Fruit fly (Drosophila melanogaster) whole organism, embryonic: ENCODE results near the gene Lgr3.

Experiments used
- Ada2b ChIP-seq: fragments of 200-800 bp; sonication (Bioruptor generic); IDR thresholded peaks from 2 replicates; pipeline ENCODE4 v1.3.6; 2022; ENCODE audit warnings: missing biosample characterization, missing genetic modification characterization
- Aef1 ChIP-seq: fragments of 200-800 bp; sonication (Bioruptor generic); IDR thresholded peaks from 3 replicates; pipeline ENCODE4 v1.3.6; 2022; ENCODE audit warnings: missing biosample characterization, missing genetic modification characterization
- CG10366 ChIP-seq: fragments of 200-800 bp; sonication (Bioruptor generic); IDR thresholded peaks from 2 replicates; pipeline ENCODE4 v1.3.6; 2022; ENCODE audit warnings: missing biosample characterization, missing genetic modification characterization
- CG11247 ChIP-seq: fragments of 200-800 bp; sonication (Bioruptor generic); IDR thresholded peaks from 2 replicates; pipeline ENCODE4 v1.3.6; 2022; ENCODE audit warnings: missing biosample characterization, missing genetic modification characterization
- CG11504 ChIP-seq: fragments of 200-800 bp; sonication (Bioruptor generic); optimal IDR thresholded peaks from 3 replicates; lab custom pipeline; 2019; ENCODE audit warnings: missing biosample characterization, mild to moderate bottlenecking, missing genetic modification characterization, moderate library complexity
- CG12744 ChIP-seq: fragments of 200-800 bp; sonication (Bioruptor generic); optimal IDR thresholded peaks from 2 replicates; lab custom pipeline; 2016; ENCODE audit warnings: missing biosample characterization, missing genetic modification characterization
- CG15073 ChIP-seq: fragments of 200-800 bp; sonication (Bioruptor generic); optimal IDR thresholded peaks from 2 replicates; lab custom pipeline; 2016; ENCODE audit warnings: missing biosample characterization, missing genetic modification characterization
- CG1602 ChIP-seq: fragments of 200-800 bp; sonication (Bioruptor generic); optimal IDR thresholded peaks from 3 replicates; lab custom pipeline; 2016; ENCODE audit warnings: missing biosample characterization, missing genetic modification characterization
- CG16863 ChIP-seq: fragments of 200-800 bp; sonication (Bioruptor generic); optimal IDR thresholded peaks from 3 replicates; lab custom pipeline; 2016; ENCODE audit warnings: missing biosample characterization, missing genetic modification characterization
- CG1792 ChIP-seq: fragments of 200-800 bp; sonication (Bioruptor generic); optimal IDR thresholded peaks from 2 replicates; lab custom pipeline; 2016; ENCODE audit warnings: missing biosample characterization, missing genetic modification characterization
- CG18262 ChIP-seq: fragments of 200-800 bp; optimal IDR thresholded peaks from 3 replicates; lab custom pipeline; 2019; ENCODE audit warnings: missing biosample characterization, mild to moderate bottlenecking, missing genetic modification characterization, moderate library complexity
- CG2678 ChIP-seq: fragments of 200-800 bp; sonication (Bioruptor generic); optimal IDR thresholded peaks from 3 replicates; lab custom pipeline; 2019; ENCODE audit warnings: missing biosample characterization, mild to moderate bottlenecking, missing genetic modification characterization, moderate library complexity
- CG2712 ChIP-seq: fragments of 200-800 bp; optimal IDR thresholded peaks from 3 replicates; lab custom pipeline; 2019; ENCODE audit warnings: missing biosample characterization, mild to moderate bottlenecking, missing genetic modification characterization, moderate library complexity
- CG30403 ChIP-seq: fragments of 200-800 bp; sonication (Bioruptor generic); optimal IDR thresholded peaks from 3 replicates; lab custom pipeline; 2016; ENCODE audit warnings: missing biosample characterization, missing genetic modification characterization
- CG31388 ChIP-seq: fragments of 200-800 bp; sonication (Bioruptor generic); optimal IDR thresholded peaks from 2 replicates; lab custom pipeline; 2016; ENCODE audit warnings: missing biosample characterization, missing genetic modification characterization
- CG33213 ChIP-seq: fragments of 200-800 bp; sonication (Bioruptor generic); optimal IDR thresholded peaks from 3 replicates; lab custom pipeline; 2016; ENCODE audit warnings: missing biosample characterization, missing genetic modification characterization
- CG3847 ChIP-seq: fragments of 200-800 bp; sonication (Bioruptor generic); IDR thresholded peaks from 2 replicates; pipeline ENCODE4 v1.3.6; 2022; ENCODE audit warnings: missing biosample characterization, missing genetic modification characterization
- CG42726 ChIP-seq: fragments of 200-800 bp; sonication (Bioruptor generic); IDR thresholded peaks from 2 replicates; pipeline ENCODE4 v1.3.6; 2022; ENCODE audit warnings: missing biosample characterization, missing genetic modification characterization; ENCODE audit not compliant: partially characterized antibody
- CG4617 ChIP-seq: fragments of 200-800 bp; sonication (Bioruptor generic); optimal IDR thresholded peaks from 3 replicates; lab custom pipeline; 2016; ENCODE audit warnings: missing biosample characterization, missing genetic modification characterization, borderline replicate concordance
- CG6175 ChIP-seq: fragments of 200-800 bp; sonication (Bioruptor generic); IDR thresholded peaks from 3 replicates; pipeline ENCODE4 v1.3.6; 2022; ENCODE audit warnings: missing biosample characterization, missing genetic modification characterization
- CG6683 ChIP-seq: fragments of 200-800 bp; sonication (Bioruptor generic); optimal IDR thresholded peaks from 2 replicates; lab custom pipeline; 2017; ENCODE audit warnings: missing biosample characterization, mild to moderate bottlenecking, missing genetic modification characterization, missing genetic modification reagents
- CG8281 ChIP-seq: fragments of 200-800 bp; sonication (Bioruptor generic); optimal IDR thresholded peaks from 2 replicates; lab custom pipeline; 2018; ENCODE audit warnings: missing biosample characterization, mild to moderate bottlenecking, missing genetic modification characterization, moderate library complexity
- CG8924 ChIP-seq: fragments of 200-800 bp; optimal IDR thresholded peaks from 3 replicates; lab custom pipeline; 2019; ENCODE audit warnings: missing biosample characterization, mild to moderate bottlenecking, missing genetic modification characterization, moderate library complexity
- CG9876 ChIP-seq: fragments of 200-800 bp; sonication (Bioruptor generic); optimal IDR thresholded peaks from 2 replicates; lab custom pipeline; 2016; ENCODE audit warnings: missing biosample characterization, missing genetic modification characterization
- Deaf1 ChIP-seq: fragments of 200-800 bp; optimal IDR thresholded peaks from 3 replicates; lab custom pipeline; 2019; ENCODE audit warnings: missing biosample characterization, mild to moderate bottlenecking, missing genetic modification characterization, moderate library complexity
- Dek ChIP-seq: fragments of 200-800 bp; sonication (Bioruptor generic); optimal IDR thresholded peaks from 3 replicates; lab custom pipeline; 2019; ENCODE audit warnings: missing biosample characterization, mild to moderate bottlenecking, missing genetic modification characterization, moderate library complexity
- Doc3 ChIP-seq: fragments of 200-800 bp; sonication (Bioruptor generic); IDR thresholded peaks from 3 replicates; pipeline ENCODE4 v1.3.6; 2022; ENCODE audit warnings: missing biosample characterization, missing genetic modification characterization; ENCODE audit not compliant: partially characterized antibody
- Ets65A ChIP-seq: fragments of 200-800 bp; sonication (Bioruptor generic); peaks from one replicate; lab custom pipeline; 2016; ENCODE audit warnings: missing biosample characterization, missing genetic modification characterization
- Fer1 ChIP-seq: fragments of 200-800 bp; sonication (Bioruptor generic); optimal IDR thresholded peaks from 2 replicates; lab custom pipeline; 2017; ENCODE audit warnings: missing biosample characterization, mild to moderate bottlenecking, missing genetic modification characterization
- Fer3 ChIP-seq: fragments of 200-800 bp; sonication (Bioruptor generic); optimal IDR thresholded peaks from 2 replicates; lab custom pipeline; 2018; ENCODE audit warnings: missing biosample characterization, mild to moderate bottlenecking, missing genetic modification characterization, moderate library complexity
- Hey ChIP-seq: fragments of 200-800 bp; sonication (Bioruptor generic); optimal IDR thresholded peaks from 3 replicates; lab custom pipeline; 2018; ENCODE audit warnings: missing biosample characterization, mild to moderate bottlenecking, missing genetic modification characterization
- HmgD ChIP-seq: fragments of 200-800 bp; sonication (Bioruptor generic); optimal IDR thresholded peaks from 3 replicates; lab custom pipeline; 2016; ENCODE audit warnings: missing biosample characterization, missing genetic modification characterization
- Neu2 ChIP-seq: fragments of 200-800 bp; sonication (Bioruptor generic); optimal IDR thresholded peaks from 3 replicates; lab custom pipeline; 2016; ENCODE audit warnings: missing biosample characterization, missing genetic modification characterization, borderline replicate concordance
- NfI ChIP-seq: fragments of 200-800 bp; sonication (Bioruptor generic); optimal IDR thresholded peaks from 3 replicates; lab custom pipeline; 2018; ENCODE audit warnings: missing biosample characterization, mild to moderate bottlenecking, missing genetic modification characterization, moderate library complexity
- Scr ChIP-seq: fragments of 200-800 bp; sonication (Bioruptor generic); IDR thresholded peaks from 2 replicates; pipeline ENCODE4 v1.3.6; 2022; ENCODE audit warnings: missing biosample characterization, missing genetic modification characterization; ENCODE audit not compliant: partially characterized antibody
- Six4 ChIP-seq: fragments of 200-800 bp; sonication (Bioruptor generic); optimal IDR thresholded peaks from 2 replicates; lab custom pipeline; 2016; ENCODE audit warnings: missing biosample characterization, missing genetic modification characterization
- ac ChIP-seq: fragments of 200-800 bp; sonication (Bioruptor generic); optimal IDR thresholded peaks from 3 replicates; lab custom pipeline; 2017; ENCODE audit warnings: missing biosample characterization, mild to moderate bottlenecking, missing genetic modification characterization
- amos ChIP-seq: fragments of 200-800 bp; sonication (Bioruptor generic); IDR thresholded peaks from 2 replicates; pipeline ENCODE4 v1.3.6; 2022; ENCODE audit warnings: missing biosample characterization, missing genetic modification characterization; ENCODE audit not compliant: partially characterized antibody
- en ChIP-seq: fragments of 200-800 bp; sonication (Bioruptor generic); optimal IDR thresholded peaks from 2 replicates; lab custom pipeline; 2016; ENCODE audit warnings: missing biosample characterization, missing genetic modification characterization
- fu2 ChIP-seq: fragments of 200-800 bp; sonication (Bioruptor generic); optimal IDR thresholded peaks from 2 replicates; lab custom pipeline; 2016; ENCODE audit warnings: missing biosample characterization, missing genetic modification characterization
- gce ChIP-seq: fragments of 200-800 bp; sonication (Bioruptor generic); IDR thresholded peaks from 3 replicates; pipeline ENCODE4 v1.3.6; 2022; ENCODE audit warnings: missing biosample characterization, missing genetic modification characterization
- gcm2 ChIP-seq: fragments of 200-800 bp; sonication (Bioruptor generic); optimal IDR thresholded peaks from 2 replicates; lab custom pipeline; 2016; ENCODE audit warnings: missing biosample characterization, missing genetic modification characterization
- gsb-n ChIP-seq: fragments of 200-800 bp; sonication (Bioruptor generic); optimal IDR thresholded peaks from 3 replicates; lab custom pipeline; 2018; ENCODE audit warnings: missing biosample characterization, mild to moderate bottlenecking, missing genetic modification characterization
- knrl ChIP-seq: fragments of 200-800 bp; sonication (Bioruptor generic); IDR thresholded peaks from 3 replicates; pipeline ENCODE4 v1.3.6; 2022; ENCODE audit warnings: missing biosample characterization, missing genetic modification characterization; ENCODE audit not compliant: partially characterized antibody
- lbe ChIP-seq: fragments of 200-800 bp; sonication (Bioruptor generic); optimal IDR thresholded peaks from 2 replicates; lab custom pipeline; 2016; ENCODE audit warnings: missing biosample characterization, mild to moderate bottlenecking, missing genetic modification characterization
- pb ChIP-seq: fragments of 200-800 bp; sonication (Bioruptor generic); optimal IDR thresholded peaks from 3 replicates; lab custom pipeline; 2016; ENCODE audit warnings: missing biosample characterization, missing genetic modification characterization
- repo ChIP-seq: fragments of 200-800 bp; sonication (Bioruptor generic); optimal IDR thresholded peaks from 2 replicates; lab custom pipeline; 2016; ENCODE audit warnings: missing biosample characterization, missing genetic modification characterization
- row ChIP-seq: fragments of 200-800 bp; sonication (Bioruptor generic); IDR thresholded peaks from 3 replicates; pipeline ENCODE4 v1.3.6; 2022; ENCODE audit warnings: missing biosample characterization, missing genetic modification characterization
- salm ChIP-seq: fragments of 200-800 bp; sonication (Bioruptor generic); optimal IDR thresholded peaks from 2 replicates; lab custom pipeline; 2018; ENCODE audit warnings: missing biosample characterization, mild to moderate bottlenecking, missing genetic modification characterization
- scrt ChIP-seq: fragments of 200-800 bp; sonication (Bioruptor generic); optimal IDR thresholded peaks from 2 replicates; lab custom pipeline; 2018; ENCODE audit warnings: missing biosample characterization, mild to moderate bottlenecking, missing genetic modification characterization, moderate library complexity
- slp2 ChIP-seq: fragments of 200-800 bp; sonication (Bioruptor generic); optimal IDR thresholded peaks from 2 replicates; lab custom pipeline; 2016; ENCODE audit warnings: missing biosample characterization, missing genetic modification characterization

Gene Lgr3

DNA sequence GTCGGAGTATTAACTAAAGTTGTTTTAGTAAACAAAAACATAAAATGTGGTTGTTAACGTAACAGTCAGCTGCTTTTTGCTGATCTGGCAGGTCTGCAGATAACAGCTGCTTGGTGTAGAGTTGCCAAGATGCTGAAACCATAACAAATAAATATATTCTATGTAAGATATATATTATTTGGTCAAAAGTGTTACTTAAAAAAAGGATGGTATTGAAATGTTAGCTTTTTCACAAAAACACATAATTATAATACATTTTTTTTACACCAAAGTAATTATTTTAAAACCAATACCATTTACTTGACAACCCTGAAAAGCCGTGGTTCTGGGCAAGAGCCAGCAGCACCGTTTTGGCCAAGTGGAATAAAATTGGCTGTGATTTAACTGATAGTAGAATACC, 14.9 kb downstream of the Lgr3 start, which contains the start of the genes CG4743 and Idh3g (continued):
- TF ChIP-seq knrl (no peak), repo (GFP tag; lab: Kevin White, UChicago) (peak; percentile 64), CG1792 (GFP tag; lab: Kevin White, UChicago) (peak; percentile 56), fu2 (GFP tag; lab: Kevin White, UChicago) (peak; percentile 35), CG2678 (tag; lab: Kevin White, UChicago) (peak; percentile 98), Six4 (GFP tag; lab: Kevin White, UChicago) (peak; percentile 95), CG31388 (GFP tag; lab: Kevin White, UChicago) (peak; percentile 94), CG42726 (GFP tag; lab: Robert Waterston, UW) (no peak), Dek (peak; percentile 95), en (GFP tag; lab: Kevin White, UChicago) (peak; percentile 21), CG1602 (GFP tag; lab: Kevin White, UChicago) (peak; percentile 97), Hey (tag; lab: Kevin White, UChicago) (peak; percentile 77), row (GFP tag; lab: Robert Waterston, UW) (peak; percentile 99), pb (GFP tag; lab: Kevin White, UChicago) (peak; percentile 29), CG15073 (GFP tag; lab: Kevin White, UChicago) (peak; percentile 58), lbe (GFP tag; lab: Kevin White, UChicago) (peak; percentile 88), Ets65A (GFP tag; lab: Kevin White, UChicago) (peak; percentile 92), gcm2 (GFP tag; lab: Kevin White, UChicago) (peak; percentile 80), Fer1 (GFP tag; lab: Kevin White, UChicago) (peak; percentile 97), CG10366 (peak; percentile 95), Deaf1 (tag; lab: Kevin White, UChicago) (peak; percentile 82), CG2712 (peak; percentile 99), Ada2b (peak; percentile 94), NfI (GFP tag; lab: Kevin White, UChicago) (peak; percentile 96), CG18262 (tag; lab: Kevin White, UChicago) (peak; percentile 98), Aef1 (GFP tag; lab: Robert Waterston, UW) (peak; percentile 93), CG9876 (GFP tag; lab: Kevin White, UChicago) (peak; percentile 18), CG12744 (peak; percentile 59), salm (peak; percentile 97), CG3847 (GFP tag; lab: Robert Waterston, UW) (peak; percentile 96), Doc3 (GFP tag; lab: Robert Waterston, UW) (no peak), CG16863 (peak; percentile 71), CG4617 (GFP tag; lab: Kevin White, UChicago) (peak; percentile 96), amos (GFP tag; lab: Robert Waterston, UW) (no peak), ac (GFP tag; lab: Kevin White, UChicago) (peak; percentile 95), CG33213 (GFP tag; lab: Kevin White, UChicago) (peak; percentile 74), CG11504 (tag; lab: Kevin White, UChicago) (peak; percentile 96), Fer3 (peak; percentile 98), CG8281 (tag; lab: Kevin White, UChicago) (peak; percentile 86), CG30403 (peak; percentile 97), slp2 (GFP tag; lab: Kevin White, UChicago) (peak; percentile 47), CG8924 (peak; percentile 98), CG6175 (GFP tag; lab: Robert Waterston, UW) (peak; percentile 87), HmgD (no peak), scrt (GFP tag; lab: Kevin White, UChicago) (peak; percentile 93), Neu2 (GFP tag; lab: Kevin White, UChicago) (no peak), gce (peak; percentile 92), CG6683 (GFP tag; lab: Kevin White, UChicago) (peak; percentile 93), Scr (peak; percentile 40), gsb-n (tag; lab: Kevin White, UChicago) (peak; percentile 99), CG11247 (GFP tag; lab: Robert Waterston, UW) (peak; percentile 94)
